Fruit fly (Drosophila melanogaster): ENCODE data around the gene CG3823.

Gene CG3823

DNA sequence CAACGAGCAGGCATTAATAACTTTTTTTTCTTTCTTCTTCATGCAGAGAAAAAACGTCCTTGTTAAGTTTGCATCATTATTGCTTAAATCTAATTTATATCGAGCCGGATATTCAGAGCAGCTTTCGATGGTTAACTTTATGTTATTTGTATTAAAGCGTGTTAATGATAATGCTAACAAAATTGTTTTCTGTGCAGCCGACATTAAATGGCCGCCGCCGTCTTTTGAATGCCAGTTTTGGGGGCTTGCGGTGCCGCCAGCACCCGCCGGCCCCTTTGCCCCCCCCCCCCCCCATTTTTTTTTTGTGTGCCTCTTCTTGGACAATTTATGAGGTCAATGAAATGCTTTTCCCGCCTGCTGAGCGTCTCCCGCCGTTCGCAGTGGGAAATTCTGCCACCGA is 7.7 kb downstream of the CG3823 start (continued):
- TF ChIP-seq CG13894 (tag; optimal IDR thresholded peaks at IDR 0.05) (no peak), CG10654 (GFP tag; optimal IDR thresholded peaks at IDR 0.05) (no peak), ara (GFP tag; IDR thresholded peaks at IDR 0.05) (no peak), CG10462 (GFP tag; optimal IDR thresholded peaks at IDR 0.05) (no peak), CG14441 (GFP tag; IDR thresholded peaks at IDR 0.05) (no peak), Fer1 (GFP tag; optimal IDR thresholded peaks at IDR 0.05) (peak; percentile 16), CG4360 (GFP tag; IDR thresholded peaks at IDR 0.05) (no peak), CG9609 (GFP tag; optimal IDR thresholded peaks at IDR 0.05) (no peak), Hand (GFP tag; optimal IDR thresholded peaks at IDR 0.05) (no peak), CG10959 (GFP tag; IDR thresholded peaks at IDR 0.05) (no peak), zfh2 (GFP tag; optimal IDR thresholded peaks at IDR 0.05) (no peak), CG5180 (GFP tag; optimal IDR thresholded peaks at IDR 0.05) (no peak), insv (GFP tag; optimal IDR thresholded peaks at IDR 0.05) (no peak), CG7357 (GFP tag; IDR thresholded peaks at IDR 0.05) (no peak), ap (GFP tag; IDR thresholded peaks at IDR 0.05) (no peak), caup (GFP tag; optimal IDR thresholded peaks at IDR 0.05; ENCODE audit: severe bottlenecking) (no peak), maf-S (GFP tag; optimal IDR thresholded peaks at IDR 0.05) (no peak), CG11456 (GFP tag; IDR thresholded peaks at IDR 0.05) (no peak), disco-r (GFP tag; optimal IDR thresholded peaks at IDR 0.05) (no peak), CG10209 (GFP tag; optimal IDR thresholded peaks at IDR 0.05) (no peak), Ets65A (GFP tag) (no peak), Opbp (GFP tag; IDR thresholded peaks at IDR 0.05; ENCODE audit: partially characterized antibody) (no peak), phol (tag; optimal IDR thresholded peaks at IDR 0.05) (peak; percentile 2), Side (GFP tag; optimal IDR thresholded peaks at IDR 0.05) (no peak), klu (GFP tag; IDR thresholded peaks at IDR 0.05) (no peak), CG14965 (GFP tag; optimal IDR thresholded peaks at IDR 0.05; ENCODE audit: borderline replicate concordance) (no peak), NFAT (GFP tag; IDR thresholded peaks at IDR 0.05) (no peak), tin (GFP tag; optimal IDR thresholded peaks at IDR 0.05) (no peak), CG13296 (GFP tag; optimal IDR thresholded peaks at IDR 0.05) (no peak), bsh (GFP tag; optimal IDR thresholded peaks at IDR 0.05) (peak in 1 of 2 experiments; percentile 29), Pdp1 (GFP tag; optimal IDR thresholded peaks at IDR 0.05) (no peak), CG32772 (GFP tag; IDR thresholded peaks at IDR 0.05) (no peak), dimm (GFP tag; IDR thresholded peaks at IDR 0.05) (no peak), CG15011 (GFP tag; optimal IDR thresholded peaks at IDR 0.05) (no peak), CG18619 (GFP tag; optimal IDR thresholded peaks at IDR 0.05) (no peak), CG10274 (GFP tag; optimal IDR thresholded peaks at IDR 0.05) (no peak), CG12659 (GFP tag; optimal IDR thresholded peaks at IDR 0.05) (no peak), CG12391 (tag; optimal IDR thresholded peaks at IDR 0.05) (peak; percentile 11), Max (GFP tag; optimal IDR thresholded peaks at IDR 0.05) (no peak), NfI (GFP tag; optimal IDR thresholded peaks at IDR 0.05) (no peak), toy (GFP tag; IDR thresholded peaks at IDR 0.05) (no peak), ato (GFP tag; IDR thresholded peaks at IDR 0.05; ENCODE audit: partially characterized antibody) (no peak), dan (GFP tag; IDR thresholded peaks at IDR 0.05) (no peak), Rx (GFP tag; IDR thresholded peaks at IDR 0.05) (no peak), CG3065 (GFP tag; optimal IDR thresholded peaks at IDR 0.05) (no peak), Dip3 (GFP tag; optimal IDR thresholded peaks at IDR 0.05) (no peak), Ada2b (GFP tag; IDR thresholded peaks at IDR 0.05) (0 out of 2 replicates have a peak, but pooled peaks have one; percentile 23), Hr51 (GFP tag; optimal IDR thresholded peaks at IDR 0.05) (peak in 1 of 2 experiments; percentile 1), fd96Cb (tag; optimal IDR thresholded peaks at IDR 0.05) (peak; percentile 22), zen2 (GFP tag; IDR thresholded peaks at IDR 0.05; ENCODE audit: partially characterized antibody) (no peak), CG8281 (tag; optimal IDR thresholded peaks at IDR 0.05) (no peak)

Measured in whole organism, embryonic.